Fruit fly (Drosophila melanogaster): ENCODE results near the gene OXA1L.

OXA1L gene

dm6 chr3L:10854801-10855418 lies 31.4 kb downstream of the OXA1L start (continued):
- TF ChIP-seq lola (GFP tag; optimal IDR thresholded peaks at IDR 0.05) (peak in 1 of 3 experiments; percentile 27), Ets65A (GFP tag) (peak; percentile 88), sim (GFP tag; IDR thresholded peaks at IDR 0.05) (no peak), Atf-2 (GFP tag; optimal IDR thresholded peaks at IDR 0.05) (no peak), phol (tag; optimal IDR thresholded peaks at IDR 0.05) (peak; percentile 6), jumu (GFP tag; optimal IDR thresholded peaks at IDR 0.05) (no peak), bcd (GFP tag; optimal IDR thresholded peaks at IDR 0.05) (no peak), caup (GFP tag; optimal IDR thresholded peaks at IDR 0.05; ENCODE audit: severe bottlenecking) (no peak)

- 0 out of 2 replicates have a peak, but pooled peaks have one; percentile 11 for TF ChIP-seq lmd (GFP tag; IDR thresholded peaks at IDR 0.05)
- TF ChIP-seq abd-A (tag; optimal IDR thresholded peaks at IDR 0.05), result peak; percentile 47
- no peak for TF ChIP-seq CG11695 (GFP tag; IDR thresholded peaks at IDR 0.05)
- peak; percentile 33 for TF ChIP-seq sens (GFP tag)
- peak; percentile 87 for TF ChIP-seq CG4360 (GFP tag; IDR thresholded peaks at IDR 0.05)
- TF ChIP-seq CG14050 (GFP tag; IDR thresholded peaks at IDR 0.05), result no peak
- TF ChIP-seq cg (GFP tag; optimal IDR thresholded peaks at IDR 0.05), result no peak
- TF ChIP-seq CG7987 (GFP tag; optimal IDR thresholded peaks at IDR 0.05), result no peak
- TF ChIP-seq jumu (GFP tag; optimal IDR thresholded peaks at IDR 0.05), result no peak
- TF ChIP-seq Hr39 (optimal IDR thresholded peaks at IDR 0.05), result peak; percentile 58
- TF ChIP-seq CG7786 (GFP tag; optimal IDR thresholded peaks at IDR 0.05), result no peak
- no peak for TF ChIP-seq Hand (GFP tag; optimal IDR thresholded peaks at IDR 0.05)
- TF ChIP-seq zfh2 (GFP tag; optimal IDR thresholded peaks at IDR 0.05), result no peak
- TF ChIP-seq CG9215 (GFP tag; IDR thresholded peaks at IDR 0.05), result no peak
- TF ChIP-seq CG7556 (GFP tag; optimal IDR thresholded peaks at IDR 0.05), result no peak
- TF ChIP-seq Ravus (GFP tag; IDR thresholded peaks at IDR 0.05), result no peak
- TF ChIP-seq dysf (GFP tag; IDR thresholded peaks at IDR 0.05), result 0 out of 3 replicates have a peak, but pooled peaks have one; percentile 16
- TF ChIP-seq CG15479 (GFP tag; optimal IDR thresholded peaks at IDR 0.05), result peak; percentile 7
- TF ChIP-seq CG1832 (GFP tag; optimal IDR thresholded peaks at IDR 0.05), result peak; percentile 53
- no peak for TF ChIP-seq klu (GFP tag; IDR thresholded peaks at IDR 0.05)
- 0 out of 2 replicates have a peak, but pooled peaks have one; percentile 17 for TF ChIP-seq vvl (GFP tag; IDR thresholded peaks at IDR 0.05)
- no peak for TF ChIP-seq Spps (tag; optimal IDR thresholded peaks at IDR 0.05)
- TF ChIP-seq crol (GFP tag; IDR thresholded peaks at IDR 0.05), result peak; percentile 90
- peak; percentile 65 for TF ChIP-seq Drgx (GFP tag; IDR thresholded peaks at IDR 0.05)
- TF ChIP-seq slbo (GFP tag; IDR thresholded peaks at IDR 0.05), result 0 out of 2 replicates have a peak, but pooled peaks have one; percentile 6
- no peak for TF ChIP-seq CG13624 (GFP tag; optimal IDR thresholded peaks at IDR 0.05)
- TF ChIP-seq CG12219 (GFP tag; optimal IDR thresholded peaks at IDR 0.05), result no peak
- TF ChIP-seq maf-S (GFP tag; optimal IDR thresholded peaks at IDR 0.05), result no peak
- TF ChIP-seq Vsx1 (GFP tag; optimal IDR thresholded peaks at IDR 0.05), result no peak
- TF ChIP-seq CG15073 (GFP tag; optimal IDR thresholded peaks at IDR 0.05), result no peak
- no peak for TF ChIP-seq CG30403 (GFP tag; optimal IDR thresholded peaks at IDR 0.05)
- no peak for TF ChIP-seq crp (GFP tag; optimal IDR thresholded peaks at IDR 0.05)
- no peak for TF ChIP-seq rib (GFP tag; IDR thresholded peaks at IDR 0.05)
- TF ChIP-seq ato (GFP tag; IDR thresholded peaks at IDR 0.05; ENCODE audit: partially characterized antibody), result 0 out of 2 replicates have a peak, but pooled peaks have one; percentile 16
- TF ChIP-seq amos (GFP tag; IDR thresholded peaks at IDR 0.05; ENCODE audit: partially characterized antibody), result 0 out of 2 replicates have a peak, but pooled peaks have one; percentile 25
- TF ChIP-seq tna (GFP tag; IDR thresholded peaks at IDR 0.05; ENCODE audit: partially characterized antibody), result peak; percentile 14; the same call in 1 of the 2 replicates
Observed at dm6 chr3L:10854026-10854425, 32.2 kb downstream of the OXA1L start.
